Fruit fly (Drosophila melanogaster): ENCODE results near the gene GstO1.

The GstO1 gene

DNA sequence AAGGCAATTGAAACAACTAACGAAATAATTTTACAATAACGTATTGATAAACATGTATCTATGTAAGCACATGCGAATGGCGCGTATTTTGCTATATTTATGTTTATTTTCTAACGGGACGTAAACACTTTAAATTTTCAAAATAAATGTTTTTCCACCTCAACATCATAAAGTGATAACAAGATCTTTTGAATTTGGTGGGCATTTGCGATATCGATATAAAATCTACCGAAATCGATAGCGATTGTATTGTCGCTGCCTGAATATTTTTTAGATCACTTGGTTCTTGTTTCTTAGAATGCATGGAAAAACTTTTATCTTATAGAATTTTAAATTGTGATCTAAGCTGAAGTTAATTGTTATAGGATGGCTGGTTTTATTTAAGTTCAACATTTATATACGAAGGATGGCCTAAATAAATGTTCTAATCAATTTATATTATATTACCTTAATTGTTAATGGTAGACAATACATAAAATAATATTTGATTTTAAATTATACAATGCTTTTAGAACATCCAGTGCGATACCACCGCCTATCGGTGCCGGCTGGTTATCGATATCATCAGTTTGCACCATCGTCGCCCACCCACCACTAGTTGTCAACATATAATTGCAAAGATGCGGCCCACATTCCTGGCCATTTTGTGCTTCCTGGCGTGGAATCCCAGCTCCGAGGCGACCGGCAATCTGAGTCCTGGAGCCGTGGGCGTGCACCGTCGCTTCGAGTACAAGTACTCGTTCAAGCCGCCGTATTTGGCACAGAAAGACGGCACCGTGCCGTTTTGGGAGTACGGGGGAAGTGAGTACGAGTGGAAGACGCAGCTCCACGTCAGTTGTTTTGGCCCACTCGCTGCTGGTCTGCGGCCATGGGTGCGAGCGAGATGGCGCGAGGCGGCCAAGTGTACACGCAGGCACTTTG, 10.0 kb upstream of the GstO1 start, which contains the start of gene ergic53:
ergic53 (plus strand) TSS at position 592 of the 921 bp plus-strand sequence.
- no peak for TF ChIP-seq Snoo (tag; optimal IDR thresholded peaks at IDR 0.05)
- 0 out of 3 replicates have a peak, but pooled peaks have one; percentile 14 for TF ChIP-seq CG4496 (GFP tag; IDR thresholded peaks at IDR 0.05)

- TF ChIP-seq Ets98B (GFP tag; IDR thresholded peaks at IDR 0.05) (no peak), Pif1B (GFP tag; optimal IDR thresholded peaks at IDR 0.05) (no peak), CG8301 (tag; optimal IDR thresholded peaks at IDR 0.05) (no peak), CG4496 (GFP tag; IDR thresholded peaks at IDR 0.05) (no peak), CG13204 (GFP tag; optimal IDR thresholded peaks at IDR 0.05) (no peak), CG32121 (GFP tag; IDR thresholded peaks at IDR 0.05) (no peak), CG12605 (GFP tag; IDR thresholded peaks at IDR 0.05) (no peak), CG34367 (tag; optimal IDR thresholded peaks at IDR 0.05) (no peak), CG14655 (GFP tag; optimal IDR thresholded peaks at IDR 0.05) (no peak), CG15710 (tag; optimal IDR thresholded peaks at IDR 0.05) (no peak), rn (GFP tag; IDR thresholded peaks at IDR 0.05) (no peak), Pif1A (GFP tag; optimal IDR thresholded peaks at IDR 0.05) (no peak)
Measured at dm6 chr3L:8529701-8530100, 5.0 kb upstream of the GstO1 start.

- TF ChIP-seq Pif1B (GFP tag; optimal IDR thresholded peaks at IDR 0.05) (no peak), D1 (tag; optimal IDR thresholded peaks at IDR 0.05) (no peak), CG32121 (GFP tag; IDR thresholded peaks at IDR 0.05) (no peak), CG4496 (GFP tag; IDR thresholded peaks at IDR 0.05) (no peak), EcR (GFP tag; optimal IDR thresholded peaks at IDR 0.05) (no peak), CG34367 (tag; optimal IDR thresholded peaks at IDR 0.05) (no peak), CG12605 (GFP tag; IDR thresholded peaks at IDR 0.05) (no peak), CG17806 (tag; optimal IDR thresholded peaks at IDR 0.05) (no peak), CG10348 (GFP tag; IDR thresholded peaks at IDR 0.05) (no peak), rn (GFP tag; IDR thresholded peaks at IDR 0.05) (no peak), Ets98B (GFP tag; IDR thresholded peaks at IDR 0.05) (no peak), gl (tag; optimal IDR thresholded peaks at IDR 0.05) (no peak), Pif1A (GFP tag; optimal IDR thresholded peaks at IDR 0.05) (no peak), CG9948 (tag; optimal IDR thresholded peaks at IDR 0.05) (no peak), Snoo (tag; optimal IDR thresholded peaks at IDR 0.05) (no peak)
Measured at dm6 chr3L:8528546-8528945, 3.9 kb upstream of the GstO1 start.

- no peak for TF ChIP-seq D1 (tag; optimal IDR thresholded peaks at IDR 0.05)
- TF ChIP-seq CG14655 (GFP tag; optimal IDR thresholded peaks at IDR 0.05) = no peak
- TF ChIP-seq EcR (GFP tag; optimal IDR thresholded peaks at IDR 0.05) = no peak
- TF ChIP-seq Pif1A (GFP tag; optimal IDR thresholded peaks at IDR 0.05) = no peak
- TF ChIP-seq CG13204 (GFP tag; optimal IDR thresholded peaks at IDR 0.05) = no peak
- TF ChIP-seq CG15710 (tag; optimal IDR thresholded peaks at IDR 0.05) = no peak
- TF ChIP-seq CG8301 (tag; optimal IDR thresholded peaks at IDR 0.05) = no peak
- no peak for TF ChIP-seq CG4496 (GFP tag; IDR thresholded peaks at IDR 0.05)
- no peak for TF ChIP-seq fd96Ca (GFP tag; IDR thresholded peaks at IDR 0.05)
- no peak for TF ChIP-seq CG8159 (tag; optimal IDR thresholded peaks at IDR 0.05)
- no peak for TF ChIP-seq CG32121 (GFP tag; IDR thresholded peaks at IDR 0.05)
- TF ChIP-seq Pif1B (GFP tag; optimal IDR thresholded peaks at IDR 0.05) = no peak
- TF ChIP-seq CG34367 (tag; optimal IDR thresholded peaks at IDR 0.05) = no peak
- no peak for TF ChIP-seq CG10348 (GFP tag; IDR thresholded peaks at IDR 0.05)
- TF ChIP-seq rn (GFP tag; IDR thresholded peaks at IDR 0.05) = no peak
- no peak for TF ChIP-seq Ets98B (GFP tag; IDR thresholded peaks at IDR 0.05)
- TF ChIP-seq gl (tag; optimal IDR thresholded peaks at IDR 0.05) = no peak
- no peak for TF ChIP-seq CG12605 (GFP tag; IDR thresholded peaks at IDR 0.05)
- TF ChIP-seq CG17806 (tag; optimal IDR thresholded peaks at IDR 0.05) = no peak
- TF ChIP-seq Snoo (tag; optimal IDR thresholded peaks at IDR 0.05) = no peak
Measured at dm6 chr3L:8527829-8528228, 3.2 kb upstream of the GstO1 start.

DNA sequence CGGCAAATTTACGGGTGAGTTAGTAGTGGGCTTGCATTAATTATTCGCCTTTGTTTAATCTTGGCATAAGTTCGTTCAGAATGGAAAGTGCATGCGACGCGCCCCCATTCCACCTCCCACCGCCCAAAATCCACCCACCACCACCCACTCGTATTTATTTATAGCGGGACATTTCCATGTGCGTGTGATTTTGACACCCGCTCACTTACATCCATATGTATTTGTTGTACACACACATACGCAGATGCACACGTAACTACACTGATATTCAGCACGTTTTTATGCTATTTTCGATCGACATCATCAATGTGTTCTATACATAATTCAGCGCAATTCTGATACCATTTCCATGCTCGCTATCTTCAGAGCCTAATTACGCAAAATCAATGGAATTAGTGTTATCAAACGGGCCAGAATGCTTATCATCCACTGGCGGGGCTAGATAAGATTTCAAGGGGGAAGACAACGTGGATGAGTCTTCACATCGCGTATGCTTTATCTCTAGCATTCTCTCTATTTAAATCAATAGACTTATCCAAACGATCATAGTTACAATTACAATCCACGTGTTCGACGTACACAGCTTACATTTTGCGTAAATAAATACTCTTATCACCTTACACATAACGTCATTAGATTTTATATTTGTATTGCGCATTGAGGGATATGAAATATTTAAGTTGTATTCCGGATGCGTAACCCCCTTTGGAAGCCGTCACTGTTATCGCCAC, 1.2 kb upstream of the GstO1 start:
- TF ChIP-seq D1 (tag; optimal IDR thresholded peaks at IDR 0.05) = peak; percentile 8
- TF ChIP-seq CG12605 (GFP tag; IDR thresholded peaks at IDR 0.05) = no peak

DNA sequence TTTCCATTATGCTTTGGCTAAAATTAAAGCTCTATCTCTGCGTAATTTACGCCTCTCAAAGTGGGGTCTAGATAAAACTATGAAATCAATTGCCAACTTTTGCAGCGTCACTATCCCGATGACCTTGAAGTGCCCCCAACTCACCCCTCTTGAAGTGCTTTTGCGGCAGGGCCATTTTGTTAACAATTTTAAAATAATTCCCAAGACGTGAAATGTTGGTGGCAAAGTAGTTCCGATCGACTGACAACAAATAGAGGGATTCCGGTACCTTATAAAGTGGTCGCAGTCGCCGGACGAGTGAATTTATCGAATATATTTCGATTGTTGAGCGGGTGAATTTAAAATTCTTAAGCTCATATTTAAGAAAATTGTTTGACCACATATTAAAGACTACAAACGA, 1.4 kb downstream of the GstO1 start, which contains the start of gene GstO2:
GstO2 (minus strand) TSS at position 245 of the 400 bp plus-strand sequence.
- TF ChIP-seq CG15710 (tag; optimal IDR thresholded peaks at IDR 0.05) = no peak
- no peak for TF ChIP-seq CG10348 (GFP tag; IDR thresholded peaks at IDR 0.05)
- no peak for TF ChIP-seq EcR (GFP tag; optimal IDR thresholded peaks at IDR 0.05)
- TF ChIP-seq CG32121 (GFP tag; IDR thresholded peaks at IDR 0.05) = no peak
